Fruit fly (Drosophila melanogaster) whole organism, embryonic: ENCODE measurements around the gene Ccp84Ad.

Experiments used
- CG2712 ChIP-seq: fragments of 200-800 bp; optimal IDR thresholded peaks from 3 replicates; lab custom pipeline; 2019; ENCODE audit warnings: missing biosample characterization, mild to moderate bottlenecking, missing genetic modification characterization, moderate library complexity
- Doc3 ChIP-seq: fragments of 200-800 bp; sonication (Bioruptor generic); IDR thresholded peaks from 3 replicates; pipeline ENCODE4 v1.3.6; 2022; ENCODE audit warnings: missing biosample characterization, missing genetic modification characterization; ENCODE audit not compliant: partially characterized antibody
- Hr78 ChIP-seq, 2 experiments: fragments of 200-800 bp in 1 of 2; fragments of >200 bp in 1 of 2; sonication (Bioruptor generic) in 1 of 2; optimal IDR thresholded peaks; 2 replicates each; lab custom pipeline; 2017 to 2019; ENCODE audit warnings: missing biosample characterization in 2 of 2, missing genetic modification characterization in 2 of 2, mild to moderate bottlenecking in 1 of 2, moderate library complexity in 1 of 2
- cas ChIP-seq: fragments of 200-800 bp; sonication (Bioruptor generic); IDR thresholded peaks from 2 replicates; pipeline ENCODE4 v1.3.6; 2022; ENCODE audit warnings: missing biosample characterization, missing genetic modification characterization
- crp ChIP-seq, 2 experiments: fragments of 200-800 bp; sonication (Bioruptor generic); optimal IDR thresholded peaks; 2 replicates in 1 of 2; 3 replicates in 1 of 2; lab custom pipeline; 2017; ENCODE audit warnings: missing biosample characterization in 2 of 2, missing genetic modification characterization in 2 of 2, mild to moderate bottlenecking in 1 of 2, moderate library complexity in 1 of 2

dm6 chr3R:6664371-6665116 is 28.0 kb upstream of the Ccp84Ad start:
- TF ChIP-seq Hr78 (GFP tag; optimal IDR thresholded peaks at IDR 0.05; lab: Kevin White, UChicago), result no peak
- TF ChIP-seq crp (GFP tag; optimal IDR thresholded peaks at IDR 0.05; lab: Kevin White, UChicago), result no peak
- no peak for TF ChIP-seq Doc3 (GFP tag; lab: Robert Waterston, UW)
- TF ChIP-seq cas, result no peak
- peak; percentile 14 for TF ChIP-seq CG2712 (tag; lab: Kevin White, UChicago)
